Worm (Caenorhabditis elegans) whole organism, L3 larva: ENCODE results near the gene usp-39.

Source experiments
- ama-1 ChIP-seq: fragments of 150-350 bp; optimal IDR thresholded peaks from 2 replicates; lab custom pipeline; 2018
- ceh-16 ChIP-seq: sonication (generic microtip); optimal IDR thresholded peaks from 2 replicates; lab custom pipeline; 2017; ENCODE audit warnings: missing biosample characterization, missing genetic modification characterization
- elt-3 ChIP-seq, 3 experiments: fragments of 150-350 bp in 1 of 3; sonication (generic microtip) in 2 of 3; optimal IDR thresholded peaks; 2 replicates in 2 of 3; 4 replicates in 1 of 3; lab custom pipeline; 2014 to 2017; ENCODE audit warnings: missing biosample characterization in 3 of 3, missing genetic modification characterization in 3 of 3
- mdl-1 ChIP-seq: fragments of 150-350 bp; optimal IDR thresholded peaks from 2 replicates; lab custom pipeline; 2014; ENCODE audit warnings: missing biosample characterization, missing genetic modification characterization
- nhr-11 ChIP-seq: fragments of 150-350 bp; optimal IDR thresholded peaks from 2 replicates; lab custom pipeline; 2014; ENCODE audit warnings: missing biosample characterization, missing genetic modification characterization
- nhr-237 ChIP-seq: fragments of 150-350 bp; optimal IDR thresholded peaks from 2 replicates; lab custom pipeline; 2014; ENCODE audit warnings: missing biosample characterization, missing genetic modification characterization
- pqm-1 ChIP-seq: fragments of 150-350 bp; optimal IDR thresholded peaks from 2 replicates; lab custom pipeline; 2017; ENCODE audit warnings: missing biosample characterization, missing genetic modification characterization, inconsistent platforms
- snpc-4 ChIP-seq: fragments of 150-350 bp; optimal IDR thresholded peaks from 2 replicates; lab custom pipeline; 2014; ENCODE audit warnings: missing biosample characterization, missing genetic modification characterization

ce11 chrII:2610202-2610912 is 45.3 kb downstream of the usp-39 start, which contains the start of gene sri-38:
- TF ChIP-seq elt-3 (tag; optimal IDR thresholded peaks at IDR 0.05; lab: Kevin White, UChicago): no peak
- no peak for TF ChIP-seq nhr-237 (tag; lab: Kevin White, UChicago)
- no peak for TF ChIP-seq nhr-11
- TF ChIP-seq ama-1 (lab: Kevin White, UChicago): no peak
- no peak for TF ChIP-seq ceh-16
- TF ChIP-seq snpc-4 (tag; lab: Kevin White, UChicago): no peak
- peak; percentile 73 for TF ChIP-seq pqm-1 (tag; lab: Kevin White, UChicago)
- TF ChIP-seq mdl-1 (tag; lab: Kevin White, UChicago): no peak
